Worm (Caenorhabditis elegans) whole organism, L4/young adult: Measurements from ENCODE around the gene C43G2.3.

Source experiments
- W03F9.2 ChIP-seq: fragments of 150-350 bp; optimal IDR thresholded peaks from 2 replicates; lab custom pipeline; 2014; ENCODE audit warnings: missing biosample characterization, missing genetic modification characterization
- dao-5 ChIP-seq: sonication (generic microtip); optimal IDR thresholded peaks from 2 replicates; lab custom pipeline; 2016; ENCODE audit warnings: missing genotype, missing genetic modification characterization, moderate library complexity, missing compliant biosample characterization
- him-1 ChIP-seq: sonication (generic microtip); optimal IDR thresholded peaks from 2 replicates; lab custom pipeline; 2016; ENCODE audit warnings: missing genotype, missing genetic modification reagents, missing genetic modification characterization, missing compliant biosample characterization

- TF ChIP-seq W03F9.2 (tag; lab: Kevin White, UChicago) (no peak), him-1 (tag; lab: Kevin White, UChicago) (no peak), dao-5 (no peak)
Observed at ce11 chrIV:6572655-6573054, 5.4 kb upstream of the C43G2.3 start.
